Fruit fly (Drosophila melanogaster) whole organism: Measurements from ENCODE around the gene GluRIB.

Experiments used
- CG8478 ChIP-seq: fragments of >200 bp; optimal IDR thresholded peaks from 2 replicates; lab custom pipeline; 2018; ENCODE audit warnings: inconsistent platforms
- Dll ChIP-seq: fragments of >200 bp; optimal IDR thresholded peaks from 2 replicates; lab custom pipeline; 2017
- EcR ChIP-seq, 2 experiments: fragments of >200 bp; optimal IDR thresholded peaks; 2 replicates each; lab custom pipeline; 2017; ENCODE audit warnings: missing biosample characterization in 2 of 2, missing genetic modification characterization in 2 of 2, missing genetic modification reagents in 2 of 2
- pan ChIP-seq: fragments of >200 bp; optimal IDR thresholded peaks from 2 replicates; lab custom pipeline; 2017
- psq ChIP-seq: fragments of >200 bp; optimal IDR thresholded peaks from 2 replicates; lab custom pipeline; 2017
- usp ChIP-seq: fragments of >200 bp; optimal IDR thresholded peaks from 2 replicates; lab custom pipeline; 2017; ENCODE audit warnings: missing biosample characterization, missing genetic modification characterization, mixed read lengths

GluRIB gene

DNA sequence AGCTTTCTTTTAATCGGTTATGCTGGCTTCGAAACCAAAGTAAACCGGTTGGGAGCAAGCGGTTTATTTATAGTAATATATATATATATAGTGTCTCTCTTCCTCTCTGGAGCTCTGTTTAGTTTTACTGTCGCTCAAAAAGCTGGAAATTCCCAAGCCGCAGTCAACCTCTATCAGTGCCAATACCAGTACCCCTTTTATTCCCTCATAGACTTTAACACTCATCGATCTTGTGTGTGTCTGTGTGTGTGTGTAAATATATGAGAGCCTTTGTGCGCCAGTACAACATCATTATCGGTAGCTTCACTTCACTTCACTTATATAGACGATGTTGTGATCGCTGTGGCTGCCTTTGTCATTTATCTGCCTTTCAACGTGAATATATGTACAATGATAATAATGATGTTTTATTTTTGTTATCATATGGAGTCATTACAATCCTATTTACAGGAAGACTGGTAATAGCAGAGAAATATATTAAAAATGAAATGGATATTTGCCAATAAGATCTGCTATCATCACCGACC is 86.2 kb downstream of the GluRIB start:
- TF ChIP-seq psq (lab: Kevin White, UChicago) (no peak), pan (lab: Kevin White, UChicago) (no peak), usp (GFP tag; lab: Kevin White, UChicago) (no peak), CG8478 (lab: Kevin White, UChicago) (no peak), EcR (GFP tag; optimal IDR thresholded peaks at IDR 0.05; lab: Kevin White, UChicago) (no peak), Dll (lab: Kevin White, UChicago) (no peak)
